Worm (Caenorhabditis elegans) whole organism, L3 larva: ENCODE results near the gene Y39A1A.24.

ENCODE experiments used
- aly-2 ChIP-seq: fragments of 150-350 bp; optimal IDR thresholded peaks from 2 replicates; lab custom pipeline; 2014; ENCODE audit warnings: missing biosample characterization, missing genetic modification characterization
- ceh-82 ChIP-seq: fragments of 150-350 bp; optimal IDR thresholded peaks from 2 replicates; lab custom pipeline; 2014; ENCODE audit warnings: missing biosample characterization, missing genetic modification characterization
- lin-39 ChIP-seq: fragments of 150-350 bp; optimal IDR thresholded peaks from 2 replicates; lab custom pipeline; 2018; ENCODE audit warnings: missing biosample characterization, missing genetic modification reagents, missing genetic modification characterization
- nfya-1 ChIP-seq: sonication (generic microtip); optimal IDR thresholded peaks from 2 replicates; lab custom pipeline; 2017; ENCODE audit warnings: missing genetic modification characterization, mild to moderate bottlenecking, missing compliant biosample characterization, antibody characterized with exemption, moderate library complexity; ENCODE audit not compliant: insufficient read depth
- nhr-12 ChIP-seq: fragments of 150-350 bp; optimal IDR thresholded peaks from 2 replicates; lab custom pipeline; 2014; ENCODE audit warnings: missing biosample characterization, missing genetic modification characterization
- pha-4 ChIP-seq: fragments of 150-350 bp; optimal IDR thresholded peaks from 2 replicates; lab custom pipeline; 2014; ENCODE audit warnings: missing biosample characterization, missing genetic modification reagents, missing genetic modification characterization
- snpc-4 ChIP-seq: fragments of 150-350 bp; optimal IDR thresholded peaks from 2 replicates; lab custom pipeline; 2014; ENCODE audit warnings: missing biosample characterization, missing genetic modification characterization
- tbx-2 ChIP-seq: sonication (generic microtip); optimal IDR thresholded peaks from 2 replicates; lab custom pipeline; 2016; ENCODE audit warnings: mild to moderate bottlenecking, missing genetic modification characterization, missing compliant biosample characterization
- unc-39 ChIP-seq: sonication (generic microtip); optimal IDR thresholded peaks from 4 replicates; lab custom pipeline; 2017; ENCODE audit warnings: missing biosample characterization, missing genetic modification characterization

DNA sequence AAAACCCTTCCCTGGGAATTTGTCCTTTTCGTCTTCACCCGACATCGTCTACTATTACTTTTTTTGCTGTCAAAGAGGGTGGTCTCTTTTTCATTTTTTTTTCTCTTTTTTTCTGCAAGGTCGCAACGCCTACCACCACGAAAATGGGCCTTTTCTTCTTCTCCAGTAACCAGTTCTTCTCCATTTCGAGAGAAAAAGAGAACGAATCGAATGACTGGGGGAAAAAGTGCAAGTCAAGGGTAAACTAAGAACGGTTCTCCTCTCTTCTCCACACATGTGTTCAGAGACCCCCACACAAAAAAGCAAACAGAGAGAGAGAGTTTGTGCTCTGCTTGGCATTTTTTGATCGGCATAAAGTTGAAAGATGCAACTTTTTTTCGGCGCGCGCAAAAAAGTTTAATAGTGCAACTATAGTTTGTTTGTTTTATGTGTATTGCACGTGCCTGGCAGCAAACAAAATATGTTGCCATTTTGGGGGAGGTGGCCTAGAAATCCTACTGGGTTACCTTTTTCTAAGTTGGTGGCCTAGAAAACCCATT lies 24.1 kb downstream of the Y39A1A.24 start:
- no peak for TF ChIP-seq snpc-4
- TF ChIP-seq aly-2 (tag; lab: Kevin White, UChicago) = no peak
- no peak for TF ChIP-seq unc-39 (tag; lab: Kevin White, UChicago)
- peak; percentile 93 for TF ChIP-seq pha-4 (tag; lab: Kevin White, UChicago)
- no peak for TF ChIP-seq tbx-2 (tag; lab: Kevin White, UChicago)
- TF ChIP-seq ceh-82 (tag; lab: Kevin White, UChicago) = no peak
- TF ChIP-seq lin-39 (tag; lab: Kevin White, UChicago) = no peak
- no peak for TF ChIP-seq nhr-12 (tag; lab: Kevin White, UChicago)
- peak; percentile 6 for TF ChIP-seq nfya-1 (tag; lab: Kevin White, UChicago)
